Fruit fly (Drosophila melanogaster) whole organism, embryonic: ENCODE results near the gene svp.
A peak's percentile ranks its signal among the peaks of the same experiment; 100 is the strongest.

ENCODE experiments used
- B-H1 ChIP-seq: fragments of 200-800 bp; sonication (Bioruptor generic); IDR thresholded peaks from 3 replicates; pipeline ENCODE4 v1.3.6; 2022; ENCODE audit warnings: missing biosample characterization, missing genetic modification characterization
- CG10147 ChIP-seq: fragments of 200-800 bp; sonication (Bioruptor generic); optimal IDR thresholded peaks from 2 replicates; lab custom pipeline; 2019; ENCODE audit warnings: missing biosample characterization, mild to moderate bottlenecking, missing genetic modification characterization, moderate library complexity
- CG10209 ChIP-seq: fragments of 200-800 bp; sonication (Bioruptor generic); optimal IDR thresholded peaks from 3 replicates; lab custom pipeline; 2017; ENCODE audit warnings: missing biosample characterization, mild to moderate bottlenecking, missing genetic modification characterization, missing genetic modification reagents
- CG11398 ChIP-seq: fragments of 200-800 bp; sonication (Bioruptor generic); optimal IDR thresholded peaks from 2 replicates; lab custom pipeline; 2016; ENCODE audit warnings: missing biosample characterization, missing genetic modification characterization
- CG12299 ChIP-seq: fragments of 200-800 bp; sonication (Bioruptor generic); optimal IDR thresholded peaks from 2 replicates; lab custom pipeline; 2018; ENCODE audit warnings: missing biosample characterization, mild to moderate bottlenecking, missing genetic modification characterization
- CG14014 ChIP-seq: fragments of 200-800 bp; sonication (Bioruptor generic); IDR thresholded peaks from 2 replicates; pipeline ENCODE4 v1.3.6; 2022; ENCODE audit warnings: missing biosample characterization, missing genetic modification characterization
- CG1529 ChIP-seq: fragments of 200-800 bp; sonication (Bioruptor generic); optimal IDR thresholded peaks from 3 replicates; lab custom pipeline; 2018; ENCODE audit warnings: missing biosample characterization, missing genetic modification characterization
- CG2678 ChIP-seq: fragments of 200-800 bp; sonication (Bioruptor generic); optimal IDR thresholded peaks from 3 replicates; lab custom pipeline; 2019; ENCODE audit warnings: missing biosample characterization, mild to moderate bottlenecking, missing genetic modification characterization, moderate library complexity
- CG3065 ChIP-seq: fragments of 200-800 bp; sonication (Bioruptor generic); optimal IDR thresholded peaks from 2 replicates; lab custom pipeline; 2016; ENCODE audit warnings: missing biosample characterization, missing genetic modification characterization
- CG3163 ChIP-seq: fragments of 200-800 bp; sonication (Bioruptor generic); optimal IDR thresholded peaks from 3 replicates; lab custom pipeline; 2016; ENCODE audit warnings: missing biosample characterization, missing genetic modification characterization
- CG3281 ChIP-seq: fragments of 200-800 bp; sonication (Bioruptor generic); optimal IDR thresholded peaks from 3 replicates; lab custom pipeline; 2017; ENCODE audit warnings: missing biosample characterization, mild to moderate bottlenecking, missing genetic modification characterization
- CG34376 ChIP-seq: fragments of 200-800 bp; sonication (Bioruptor generic); optimal IDR thresholded peaks from 2 replicates; lab custom pipeline; 2018; ENCODE audit warnings: missing biosample characterization, mild to moderate bottlenecking, missing genetic modification characterization
- CG4404 ChIP-seq: fragments of 200-800 bp; sonication (Bioruptor generic); IDR thresholded peaks from 2 replicates; pipeline ENCODE4 v1.3.6; 2022; ENCODE audit warnings: missing biosample characterization, missing genetic modification characterization
- CG6654 ChIP-seq: fragments of 200-800 bp; sonication (Bioruptor generic); optimal IDR thresholded peaks from 2 replicates; lab custom pipeline; 2017; ENCODE audit warnings: missing biosample characterization, mild to moderate bottlenecking, missing genetic modification characterization
- CG6683 ChIP-seq: fragments of 200-800 bp; sonication (Bioruptor generic); optimal IDR thresholded peaks from 2 replicates; lab custom pipeline; 2017; ENCODE audit warnings: missing biosample characterization, mild to moderate bottlenecking, missing genetic modification characterization, missing genetic modification reagents
- CG8089 ChIP-seq: fragments of 200-800 bp; sonication (Bioruptor generic); optimal IDR thresholded peaks from 3 replicates; lab custom pipeline; 2016; ENCODE audit warnings: missing biosample characterization, missing genetic modification characterization
- CG8359 ChIP-seq: fragments of 200-800 bp; sonication (Bioruptor generic); optimal IDR thresholded peaks from 2 replicates; lab custom pipeline; 2017; ENCODE audit warnings: missing biosample characterization, mild to moderate bottlenecking, missing genetic modification characterization, borderline replicate concordance
- Doc2 ChIP-seq: fragments of 200-800 bp; sonication (Bioruptor generic); IDR thresholded peaks from 2 replicates; pipeline ENCODE4 v1.3.6; 2022; ENCODE audit warnings: missing biosample characterization, missing genetic modification characterization
- Drgx ChIP-seq: fragments of 200-800 bp; sonication (Bioruptor generic); IDR thresholded peaks from 2 replicates; pipeline ENCODE4 v1.3.6; 2022; ENCODE audit warnings: missing biosample characterization, missing genetic modification characterization
- E2f2 ChIP-seq: fragments of 200-800 bp; sonication (Bioruptor generic); IDR thresholded peaks from 2 replicates; pipeline ENCODE4 v1.3.6; 2022; ENCODE audit warnings: missing biosample characterization, missing genetic modification characterization
- Ets65A ChIP-seq: fragments of 200-800 bp; sonication (Bioruptor generic); peaks from one replicate; lab custom pipeline; 2016; ENCODE audit warnings: missing biosample characterization, missing genetic modification characterization
- Fer3 ChIP-seq: fragments of 200-800 bp; sonication (Bioruptor generic); optimal IDR thresholded peaks from 2 replicates; lab custom pipeline; 2018; ENCODE audit warnings: missing biosample characterization, mild to moderate bottlenecking, missing genetic modification characterization, moderate library complexity
- Gug ChIP-seq: fragments of 200-800 bp; sonication (Bioruptor generic); IDR thresholded peaks from 4 replicates; pipeline ENCODE4 v1.3.6; 2022; ENCODE audit warnings: missing biosample characterization, missing genetic modification characterization
- H15 ChIP-seq: fragments of 200-800 bp; sonication (Bioruptor generic); IDR thresholded peaks from 3 replicates; pipeline ENCODE4 v1.3.6; 2022; ENCODE audit warnings: missing biosample characterization, missing genetic modification characterization
- HmgZ ChIP-seq: fragments of 200-800 bp; sonication (Bioruptor generic); optimal IDR thresholded peaks from 2 replicates; lab custom pipeline; 2018; ENCODE audit warnings: missing biosample characterization, mild to moderate bottlenecking, missing genetic modification characterization
- Hr39 ChIP-seq: fragments of >200 bp; optimal IDR thresholded peaks from 2 replicates; lab custom pipeline; 2017
- Lhr ChIP-seq: fragments of 200-800 bp; sonication (Bioruptor generic); optimal IDR thresholded peaks from 3 replicates; lab custom pipeline; 2017; ENCODE audit warnings: mild to moderate bottlenecking, missing biosample characterization, missing genetic modification reagents, missing genetic modification characterization
- MTF-1 ChIP-seq: fragments of 200-800 bp; sonication (Bioruptor generic); optimal IDR thresholded peaks from 2 replicates; lab custom pipeline; 2018; ENCODE audit warnings: missing biosample characterization, mild to moderate bottlenecking, missing genetic modification characterization, borderline replicate concordance
- Mrtf ChIP-seq: fragments of 200-800 bp; sonication (Bioruptor generic); IDR thresholded peaks from 3 replicates; pipeline ENCODE4 v1.3.6; 2022; ENCODE audit warnings: missing biosample characterization, missing genetic modification characterization
- Nf-YA ChIP-seq: fragments of 200-800 bp; sonication (Bioruptor generic); IDR thresholded peaks from 2 replicates; pipeline ENCODE4 v1.3.6; 2022; ENCODE audit warnings: missing biosample characterization, missing genetic modification characterization
- Pdp1 ChIP-seq, 2 experiments: fragments of 200-800 bp; sonication (Bioruptor generic); optimal IDR thresholded peaks; 3 replicates each; lab custom pipeline; 2016; ENCODE audit warnings: missing biosample characterization in 2 of 2, missing genetic modification characterization in 2 of 2, mild to moderate bottlenecking in 1 of 2, moderate library complexity in 1 of 2
- Scr ChIP-seq: fragments of 200-800 bp; sonication (Bioruptor generic); IDR thresholded peaks from 2 replicates; pipeline ENCODE4 v1.3.6; 2022; ENCODE audit warnings: missing biosample characterization, missing genetic modification characterization; ENCODE audit not compliant: partially characterized antibody
- btn ChIP-seq: fragments of 200-800 bp; sonication (Bioruptor generic); optimal IDR thresholded peaks from 2 replicates; lab custom pipeline; 2016; ENCODE audit warnings: missing biosample characterization, missing genetic modification characterization
- chn ChIP-seq: fragments of 200-800 bp; sonication (Bioruptor generic); optimal IDR thresholded peaks from 2 replicates; lab custom pipeline; 2016; ENCODE audit warnings: missing biosample characterization, missing genetic modification characterization
- ci ChIP-seq: fragments of 200-800 bp; sonication (Bioruptor generic); IDR thresholded peaks from 3 replicates; pipeline ENCODE4 v1.3.6; 2022; ENCODE audit warnings: missing biosample characterization, missing genetic modification characterization
- dmrt11E ChIP-seq: fragments of 200-800 bp; sonication (Bioruptor generic); optimal IDR thresholded peaks from 3 replicates; lab custom pipeline; 2018; ENCODE audit warnings: missing biosample characterization, mild to moderate bottlenecking, missing genetic modification characterization, moderate library complexity
- ewg ChIP-seq: fragments of 200-800 bp; sonication (Bioruptor generic); optimal IDR thresholded peaks from 3 replicates; lab custom pipeline; 2017; ENCODE audit warnings: mild to moderate bottlenecking, missing biosample characterization, missing genetic modification reagents, missing genetic modification characterization
- hth ChIP-seq: fragments of >200 bp; optimal IDR thresholded peaks from 2 replicates; lab custom pipeline; 2017; ENCODE audit warnings: inconsistent platforms
- kah ChIP-seq: fragments of 200-800 bp; sonication (Bioruptor generic); optimal IDR thresholded peaks from 2 replicates; lab custom pipeline; 2018; ENCODE audit warnings: missing biosample characterization, mild to moderate bottlenecking, missing genetic modification characterization
- lmd ChIP-seq: fragments of 200-800 bp; sonication (Bioruptor generic); IDR thresholded peaks from 2 replicates; pipeline ENCODE4 v1.3.6; 2022; ENCODE audit warnings: missing biosample characterization, missing genetic modification characterization
- nmo ChIP-seq: fragments of 200-800 bp; sonication (Bioruptor generic); optimal IDR thresholded peaks from 2 replicates; lab custom pipeline; 2018; ENCODE audit warnings: missing biosample characterization, mild to moderate bottlenecking, missing genetic modification characterization, moderate library complexity
- pnt ChIP-seq: fragments of 200-800 bp; sonication (Bioruptor generic); optimal IDR thresholded peaks from 3 replicates; lab custom pipeline; 2016; ENCODE audit warnings: missing biosample characterization, missing genetic modification characterization
- prd ChIP-seq, 3 experiments: fragments of >200 bp in 2 of 3; fragments of 200-800 bp in 1 of 3; sonication (Bioruptor generic) in 1 of 3; optimal IDR thresholded peaks in 2 of 3; IDR thresholded peaks in 1 of 3; 2 replicates in 2 of 3; 3 replicates in 1 of 3; pipeline versions ENCODE4 v1.3.6 to Lab custom; 2017 to 2022; ENCODE audit warnings: missing biosample characterization in 1 of 3, missing genetic modification characterization in 1 of 3
- scrt ChIP-seq: fragments of 200-800 bp; sonication (Bioruptor generic); optimal IDR thresholded peaks from 2 replicates; lab custom pipeline; 2018; ENCODE audit warnings: missing biosample characterization, mild to moderate bottlenecking, missing genetic modification characterization, moderate library complexity
- sd ChIP-seq: fragments of 200-800 bp; sonication (Bioruptor generic); optimal IDR thresholded peaks from 3 replicates; lab custom pipeline; 2018; ENCODE audit warnings: missing biosample characterization, mild to moderate bottlenecking, missing genetic modification characterization, moderate library complexity
- sens-2 ChIP-seq: fragments of 200-800 bp; sonication (Bioruptor generic); IDR thresholded peaks from 2 replicates; pipeline ENCODE4 v1.3.6; 2022; ENCODE audit warnings: missing biosample characterization, missing genetic modification characterization
- sisA ChIP-seq: fragments of 200-800 bp; sonication (Bioruptor generic); IDR thresholded peaks from 2 replicates; pipeline ENCODE4 v1.3.6; 2022; ENCODE audit warnings: missing biosample characterization, missing genetic modification characterization
- sob ChIP-seq: fragments of 200-800 bp; sonication (Bioruptor generic); IDR thresholded peaks from 2 replicates; pipeline ENCODE4 v1.3.6; 2022; ENCODE audit warnings: missing biosample characterization, missing genetic modification characterization
- tap ChIP-seq: fragments of 200-800 bp; optimal IDR thresholded peaks from 3 replicates; lab custom pipeline; 2019; ENCODE audit warnings: missing biosample characterization, mild to moderate bottlenecking, missing genetic modification characterization, moderate library complexity
- usp ChIP-seq: fragments of >200 bp; optimal IDR thresholded peaks from 2 replicates; lab custom pipeline; 2017; ENCODE audit warnings: missing biosample characterization, missing genetic modification characterization

svp gene

DNA sequence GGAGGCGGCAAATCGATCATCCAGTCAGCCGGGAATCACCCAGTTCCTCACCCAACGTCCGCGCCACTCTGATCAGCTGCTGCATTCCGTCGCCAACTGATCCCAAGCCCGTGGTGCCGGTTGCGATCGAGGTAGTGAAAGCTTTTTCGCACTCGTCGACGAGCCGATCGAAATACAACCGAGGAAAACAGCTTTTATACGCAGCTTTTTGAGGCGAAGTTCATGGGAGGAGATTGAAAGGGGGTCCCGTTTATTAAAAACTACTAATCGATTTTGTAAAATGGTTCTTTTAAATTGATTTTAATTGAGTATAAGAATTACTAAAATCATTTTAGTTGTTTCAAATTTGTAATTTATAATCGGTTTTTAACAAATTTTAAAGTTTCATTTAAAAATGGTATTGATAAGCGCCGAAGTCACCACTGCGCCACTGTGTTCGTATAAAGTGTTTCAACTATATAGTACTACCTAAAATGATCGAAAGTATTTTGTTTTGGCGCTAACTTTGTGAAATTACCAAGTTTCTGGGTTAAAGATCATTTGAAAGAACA is 37.1 kb upstream of the svp start, which contains the start of gene CG4860 (continued):
- TF ChIP-seq Scr (GFP tag; lab: Robert Waterston, UW) (no peak), Hr39 (lab: Kevin White, UChicago) (no peak), CG4404 (GFP tag; lab: Robert Waterston, UW) (0 out of 2 replicates have a peak, but pooled peaks have one; percentile 35), CG3281 (peak; percentile 89), Pdp1 (GFP tag; optimal IDR thresholded peaks at IDR 0.05; lab: Kevin White, UChicago) (peak; percentile 75 to 91), dmrt11E (tag; lab: Kevin White, UChicago) (no peak), CG14014 (GFP tag; lab: Robert Waterston, UW) (peak; percentile 91), CG8359 (GFP tag; lab: Kevin White, UChicago) (no peak), CG3065 (GFP tag; lab: Kevin White, UChicago) (peak; percentile 66), btn (GFP tag; lab: Kevin White, UChicago) (peak; percentile 61), Drgx (peak; percentile 88), CG6654 (GFP tag; lab: Kevin White, UChicago) (peak; percentile 55), E2f2 (GFP tag; lab: Robert Waterston, UW) (peak; percentile 60; the same call in 1 of the 2 replicates), B-H1 (GFP tag; lab: Robert Waterston, UW) (peak; percentile 80), Lhr (GFP tag; lab: Kevin White, UChicago) (no peak), pnt (peak; percentile 76), CG3163 (GFP tag; lab: Kevin White, UChicago) (peak; percentile 45), sens-2 (GFP tag; lab: Robert Waterston, UW) (peak; percentile 62; the same call in 1 of the 2 replicates), scrt (GFP tag; lab: Kevin White, UChicago) (peak; percentile 71), Ets65A (GFP tag; lab: Kevin White, UChicago) (peak; percentile 98), Doc2 (GFP tag; lab: Robert Waterston, UW) (no peak; the same call in 1 of the 2 replicates), sisA (GFP tag; lab: Robert Waterston, UW) (peak; percentile 74), H15 (GFP tag; lab: Robert Waterston, UW) (peak; percentile 84), Mrtf (GFP tag; lab: Robert Waterston, UW) (peak; percentile 74; the same call in 2 of the 3 replicates), ci (GFP tag; lab: Robert Waterston, UW) (peak; percentile 87), CG10147 (peak; percentile 76), CG11398 (peak; percentile 46), Fer3 (peak; percentile 88), CG34376 (GFP tag; lab: Kevin White, UChicago) (peak; percentile 55), CG1529 (GFP tag; lab: Kevin White, UChicago) (peak; percentile 65), sob (GFP tag; lab: Robert Waterston, UW) (peak; percentile 90), ewg (GFP tag; lab: Kevin White, UChicago) (peak; percentile 58), nmo (GFP tag; lab: Kevin White, UChicago) (peak; percentile 89), MTF-1 (GFP tag; lab: Kevin White, UChicago) (no peak), tap (tag; lab: Kevin White, UChicago) (peak; percentile 63), HmgZ (tag; lab: Kevin White, UChicago) (peak; percentile 77), sd (tag; lab: Kevin White, UChicago) (no peak), usp (GFP tag; lab: Kevin White, UChicago) (no peak), Nf-YA (GFP tag; lab: Robert Waterston, UW) (peak; percentile 68), kah (GFP tag; lab: Kevin White, UChicago) (peak; percentile 63), prd (optimal IDR thresholded peaks at IDR 0.05; lab: Kevin White, UChicago) (no peak), prd (GFP tag; IDR thresholded peaks at IDR 0.05; lab: Robert Waterston, UW) (peak; percentile 86), CG12299 (peak; percentile 84), chn (peak; percentile 80), CG10209 (GFP tag; lab: Kevin White, UChicago) (peak; percentile 85), lmd (GFP tag; lab: Robert Waterston, UW) (peak; percentile 90), CG6683 (GFP tag; lab: Kevin White, UChicago) (no peak), CG2678 (peak; percentile 91), hth (lab: Kevin White, UChicago) (no peak), CG8089 (peak; percentile 64), Gug (GFP tag; lab: Robert Waterston, UW) (peak; percentile 82)
